Worm (Caenorhabditis elegans) whole organism, L1 larva: ENCODE measurements around the gene Y41C4A.6.

Experiments
- C04F5.9 ChIP-seq: sonication (generic microtip); optimal IDR thresholded peaks from 2 replicates; lab custom pipeline; 2016; ENCODE audit warnings: missing genetic modification characterization, missing compliant biosample characterization
- aly-2 ChIP-seq: fragments of 150-350 bp; optimal IDR thresholded peaks from 2 replicates; lab custom pipeline; 2014; ENCODE audit warnings: missing biosample characterization, missing genetic modification characterization
- efl-3 ChIP-seq: fragments of 200-800 bp; sonication (Bioruptor generic); optimal IDR thresholded peaks from 2 replicates; lab custom pipeline; 2018; ENCODE audit warnings: mild to moderate bottlenecking, missing genetic modification characterization, missing compliant biosample characterization
- egl-27 ChIP-seq, 2 experiments: fragments of 150-350 bp in 1 of 2; sonication (generic microtip); optimal IDR thresholded peaks; 3 replicates each; lab custom pipeline; 2017 to 2018; ENCODE audit warnings: missing biosample characterization in 2 of 2, missing genetic modification characterization in 2 of 2, missing genetic modification reagents in 2 of 2
- fkh-10 ChIP-seq: sonication (generic microtip); optimal IDR thresholded peaks from 2 replicates; lab custom pipeline; 2017; ENCODE audit warnings: missing biosample characterization, missing genetic modification reagents, missing genetic modification characterization
- lin-35 ChIP-seq, 2 experiments: fragments of 150-350 bp; optimal IDR thresholded peaks; 2 replicates each; lab custom pipeline; 2014; ENCODE audit warnings: missing biosample characterization in 2 of 2, missing genetic modification characterization in 2 of 2, missing genetic modification reagents in 2 of 2
- skn-1 ChIP-seq: fragments of 150-350 bp; optimal IDR thresholded peaks from 2 replicates; lab custom pipeline; 2014; ENCODE audit warnings: missing biosample characterization, missing genetic modification characterization
- unc-130 ChIP-seq: fragments of 150-350 bp; optimal IDR thresholded peaks from 2 replicates; lab custom pipeline; 2017; ENCODE audit warnings: missing biosample characterization, missing genetic modification characterization, inconsistent platforms

- TF ChIP-seq aly-2 (tag; lab: Kevin White, UChicago) (no peak), egl-27 (tag; optimal IDR thresholded peaks at IDR 0.05; lab: Kevin White, UChicago) (no peak), efl-3 (no peak), skn-1 (tag; lab: Kevin White, UChicago) (no peak), lin-35 (GFP tag; optimal IDR thresholded peaks at IDR 0.05; lab: Kevin White, UChicago) (no peak), unc-130 (no peak), fkh-10 (GFP tag; lab: Kevin White, UChicago) (no peak), C04F5.9 (tag; lab: Kevin White, UChicago) (no peak)
These were observed 40.0 kb upstream of the Y41C4A.6 start for ce11 chrIII:11656389-11656788.
